Fruit fly (Drosophila melanogaster): ENCODE measurements around the gene CG7564.
A peak's percentile ranks its signal among the peaks of the same experiment; 100 is the strongest.

CG7564 gene

DNA sequence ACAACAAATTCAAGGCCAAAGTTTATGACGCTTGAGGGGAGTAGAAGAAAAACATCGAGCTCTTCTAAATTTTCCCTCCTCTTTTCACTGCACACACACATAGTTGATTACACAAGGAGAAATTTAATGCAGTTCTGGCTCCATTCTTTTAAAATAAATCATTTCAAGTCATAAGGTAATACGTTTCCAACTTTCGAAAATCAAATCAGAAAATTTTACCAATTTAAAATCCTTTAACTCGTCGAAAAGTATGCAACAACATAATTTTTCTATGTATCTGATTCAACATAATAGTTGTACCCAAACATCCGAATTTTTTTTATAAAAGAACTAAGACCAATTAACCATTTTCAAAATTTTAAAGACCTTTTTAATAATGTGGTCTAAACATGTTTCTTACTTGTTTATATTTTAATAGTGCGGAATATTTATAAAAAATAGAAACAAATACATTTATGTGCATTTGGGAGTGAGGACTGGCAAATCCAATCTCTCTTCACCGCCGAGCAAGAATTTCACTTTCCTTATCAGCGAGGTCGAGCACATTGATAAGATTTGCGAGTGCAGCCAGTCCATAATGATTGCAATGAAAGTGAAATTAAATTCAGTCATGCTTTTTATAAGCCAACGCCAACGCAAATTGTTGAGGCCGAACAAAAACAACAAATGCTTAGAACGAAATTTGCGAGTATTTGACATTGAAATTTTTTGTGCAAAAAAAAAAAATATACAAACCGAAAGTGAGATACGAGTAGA lies 7.9 kb upstream of the CG7564 start:
- no peak for TF ChIP-seq CG1620 (GFP tag; optimal IDR thresholded peaks at IDR 0.05)
- TF ChIP-seq CG7101 (tag; optimal IDR thresholded peaks at IDR 0.05) = no peak
- TF ChIP-seq CG7045 (GFP tag; optimal IDR thresholded peaks at IDR 0.05) = no peak
- TF ChIP-seq kay (GFP tag; ENCODE audit: borderline replicate concordance) = no peak
- TF ChIP-seq Crg-1 (GFP tag; optimal IDR thresholded peaks at IDR 0.05) = no peak
- TF ChIP-seq ovo (GFP tag; optimal IDR thresholded peaks at IDR 0.05) = no peak
- TF ChIP-seq cnc (optimal IDR thresholded peaks at IDR 0.05) = no peak
- no peak for TF ChIP-seq Clk (GFP tag; optimal IDR thresholded peaks at IDR 0.05)
- no peak for TF ChIP-seq cic (GFP tag; optimal IDR thresholded peaks at IDR 0.05)
- TF ChIP-seq tj (GFP tag; optimal IDR thresholded peaks at IDR 0.05) = no peak
- TF ChIP-seq Hr96 (GFP tag; optimal IDR thresholded peaks at IDR 0.05) = no peak
- TF ChIP-seq CG33017 (tag; optimal IDR thresholded peaks at IDR 0.05) = no peak
- TF ChIP-seq CG12768 (GFP tag; optimal IDR thresholded peaks at IDR 0.05) = no peak
- no peak for TF ChIP-seq CG14711 (tag; optimal IDR thresholded peaks at IDR 0.05)

DNA sequence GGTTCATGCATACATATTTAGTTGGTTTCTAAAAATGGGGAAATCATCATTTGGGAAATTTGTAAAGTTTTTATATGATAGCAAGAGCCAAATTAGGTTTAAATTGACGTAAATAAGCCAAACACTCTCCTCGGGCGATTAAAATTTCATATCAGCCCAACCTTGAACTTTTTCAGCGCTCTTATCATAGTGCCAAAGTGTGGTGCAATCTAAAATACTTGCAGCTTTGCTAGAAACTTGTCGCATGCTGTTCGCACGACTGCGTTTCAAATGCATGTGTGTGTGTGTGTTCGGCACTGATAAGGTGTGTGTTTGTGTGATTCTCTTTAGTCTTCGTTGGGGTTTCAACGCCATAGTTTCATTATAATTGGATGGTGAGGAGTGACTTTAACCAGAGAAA lies 7.3 kb upstream of the CG7564 start:
- TF ChIP-seq CG12768 (GFP tag; optimal IDR thresholded peaks at IDR 0.05) = no peak
- TF ChIP-seq CG33017 (tag; optimal IDR thresholded peaks at IDR 0.05) = no peak
- TF ChIP-seq Mnt (GFP tag; optimal IDR thresholded peaks at IDR 0.05) = no peak
- no peak for TF ChIP-seq CG11617 (GFP tag; optimal IDR thresholded peaks at IDR 0.05)
- no peak for TF ChIP-seq CG14711 (tag; optimal IDR thresholded peaks at IDR 0.05)
- no peak for TF ChIP-seq cic (GFP tag; optimal IDR thresholded peaks at IDR 0.05)
- no peak for TF ChIP-seq cnc (optimal IDR thresholded peaks at IDR 0.05)
- no peak for TF ChIP-seq CG1620 (GFP tag; optimal IDR thresholded peaks at IDR 0.05)
- no peak for TF ChIP-seq Clk (GFP tag; optimal IDR thresholded peaks at IDR 0.05)
- no peak for TF ChIP-seq tj (GFP tag; optimal IDR thresholded peaks at IDR 0.05)
- no peak for TF ChIP-seq toe (GFP tag; optimal IDR thresholded peaks at IDR 0.05)
- no peak for TF ChIP-seq CG5204 (GFP tag; optimal IDR thresholded peaks at IDR 0.05)
- TF ChIP-seq kay (GFP tag; ENCODE audit: borderline replicate concordance) = no peak
- TF ChIP-seq Crg-1 (GFP tag; optimal IDR thresholded peaks at IDR 0.05) = no peak
- TF ChIP-seq CG7045 (GFP tag; optimal IDR thresholded peaks at IDR 0.05) = no peak
- no peak for TF ChIP-seq Hr96 (GFP tag; optimal IDR thresholded peaks at IDR 0.05)

dm6 chr3L:17513492-17513891 lies 606 bp upstream of the CG7564 start:
- TF ChIP-seq tj (GFP tag; optimal IDR thresholded peaks at IDR 0.05) (no peak), cnc (optimal IDR thresholded peaks at IDR 0.05) (no peak), kay (GFP tag; ENCODE audit: borderline replicate concordance) (no peak), CG7045 (GFP tag; optimal IDR thresholded peaks at IDR 0.05) (no peak), bab1 (GFP tag; optimal IDR thresholded peaks at IDR 0.05) (no peak), Crg-1 (GFP tag; optimal IDR thresholded peaks at IDR 0.05) (no peak), Hr96 (GFP tag; optimal IDR thresholded peaks at IDR 0.05) (no peak), toe (GFP tag; optimal IDR thresholded peaks at IDR 0.05) (no peak), CG5204 (GFP tag; optimal IDR thresholded peaks at IDR 0.05) (no peak), Clk (GFP tag; optimal IDR thresholded peaks at IDR 0.05) (no peak), CG14711 (tag; optimal IDR thresholded peaks at IDR 0.05) (no peak), CG1620 (GFP tag; optimal IDR thresholded peaks at IDR 0.05) (no peak), CG12768 (GFP tag; optimal IDR thresholded peaks at IDR 0.05) (no peak), Mnt (GFP tag; optimal IDR thresholded peaks at IDR 0.05) (no peak), CG7101 (tag; optimal IDR thresholded peaks at IDR 0.05) (no peak)

DNA sequence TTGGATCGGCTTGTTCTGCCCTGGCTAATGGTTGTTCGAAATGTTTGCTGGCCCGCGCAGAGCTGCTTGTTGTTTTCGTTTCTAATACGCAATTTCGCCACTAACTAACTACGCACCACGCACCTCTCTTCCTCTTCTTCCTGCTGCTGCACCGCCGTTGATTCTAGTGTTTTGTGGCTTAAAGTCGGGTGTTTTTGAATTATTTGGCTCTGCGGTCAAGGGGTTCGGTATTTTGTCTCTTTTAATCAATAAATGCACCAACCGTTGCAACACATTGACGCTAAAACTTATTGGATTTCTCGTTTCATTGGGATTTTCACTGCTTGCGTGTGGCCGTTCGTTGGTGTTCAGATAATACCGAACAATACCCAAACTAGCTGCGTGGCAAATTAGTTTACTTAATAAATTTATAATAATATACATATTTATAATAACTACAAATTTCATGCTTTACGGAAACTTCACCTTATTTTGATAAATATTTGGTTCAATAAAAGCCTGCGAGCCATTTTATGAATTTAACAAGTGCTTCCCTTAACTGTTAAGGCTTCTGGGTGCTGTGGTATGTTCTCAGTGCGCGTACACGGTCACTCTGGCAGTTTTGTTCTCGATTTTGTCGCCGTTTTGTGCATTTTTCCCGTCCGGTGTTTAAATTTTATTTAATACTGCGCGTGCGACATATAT lies 15.6 kb downstream of the CG7564 start, which contains the start of the genes Edc3 and Nedd4:
TSS of gene Edc3 (minus strand) at position 351 of the 684 bp plus-strand sequence.
TSS of gene Nedd4 (plus strand) at position 571 of the 684 bp plus-strand sequence.
- TF ChIP-seq bab1 (GFP tag; optimal IDR thresholded peaks at IDR 0.05) (no peak), cic (GFP tag; optimal IDR thresholded peaks at IDR 0.05) (peak; percentile 7), Clk (GFP tag; optimal IDR thresholded peaks at IDR 0.05) (no peak), Crg-1 (GFP tag; optimal IDR thresholded peaks at IDR 0.05) (peak; percentile 23), toe (GFP tag; optimal IDR thresholded peaks at IDR 0.05) (no peak), CG11617 (GFP tag; optimal IDR thresholded peaks at IDR 0.05) (peak; percentile 47), Mnt (GFP tag; optimal IDR thresholded peaks at IDR 0.05) (peak; percentile 52), tj (GFP tag; optimal IDR thresholded peaks at IDR 0.05) (no peak), ovo (GFP tag; optimal IDR thresholded peaks at IDR 0.05) (no peak), CG7101 (tag; optimal IDR thresholded peaks at IDR 0.05) (peak; percentile 36), CG14711 (tag; optimal IDR thresholded peaks at IDR 0.05) (peak; percentile 19), CG33017 (tag; optimal IDR thresholded peaks at IDR 0.05) (no peak), CG5204 (GFP tag; optimal IDR thresholded peaks at IDR 0.05) (no peak), pad (GFP tag; optimal IDR thresholded peaks at IDR 0.05) (no peak), CG1620 (GFP tag; optimal IDR thresholded peaks at IDR 0.05) (no peak), CG7045 (GFP tag; optimal IDR thresholded peaks at IDR 0.05) (peak; percentile 17), kay (GFP tag; ENCODE audit: borderline replicate concordance) (no peak), CG12768 (GFP tag; optimal IDR thresholded peaks at IDR 0.05) (no peak)

DNA sequence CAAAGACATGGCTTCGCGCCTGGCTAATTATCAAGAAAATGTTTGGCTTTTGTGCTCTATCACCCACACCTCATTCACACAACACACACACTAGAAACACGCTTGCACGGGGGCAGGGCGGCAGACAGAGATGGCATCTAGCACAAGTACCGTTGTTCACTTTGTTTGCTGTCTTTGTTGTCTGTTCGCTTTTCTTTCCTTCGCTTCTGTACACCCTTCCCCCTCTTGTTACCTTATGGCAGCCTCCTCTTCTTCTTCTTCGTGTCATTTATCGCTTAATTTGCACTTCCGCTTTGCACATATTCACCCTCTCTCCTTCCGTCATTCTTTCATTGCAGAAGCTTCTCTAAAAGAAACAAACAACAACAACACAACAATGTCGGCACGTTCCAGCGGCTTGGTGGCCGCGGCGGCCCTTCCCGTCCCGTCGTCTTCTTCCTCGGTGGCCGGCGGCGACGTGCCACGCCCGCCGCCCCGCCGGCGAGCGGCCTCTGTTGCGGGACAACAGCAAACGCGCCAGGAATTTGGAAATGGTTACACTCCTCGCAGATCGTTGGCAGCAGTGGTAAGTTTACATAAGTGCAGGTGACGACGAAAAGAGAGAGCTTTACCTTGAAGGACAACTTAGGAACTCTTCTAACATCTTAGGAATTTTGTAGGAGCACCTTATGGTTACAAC lies 16.5 kb downstream of the CG7564 start:
- TF ChIP-seq tj (GFP tag; optimal IDR thresholded peaks at IDR 0.05) (peak; percentile 91), pad (GFP tag; optimal IDR thresholded peaks at IDR 0.05) (peak; percentile 85), cic (GFP tag; optimal IDR thresholded peaks at IDR 0.05) (no peak), CG11617 (GFP tag; optimal IDR thresholded peaks at IDR 0.05) (no peak), Clk (GFP tag; optimal IDR thresholded peaks at IDR 0.05) (no peak), bab1 (GFP tag; optimal IDR thresholded peaks at IDR 0.05) (no peak), CG7101 (tag; optimal IDR thresholded peaks at IDR 0.05) (no peak), CG1620 (GFP tag; optimal IDR thresholded peaks at IDR 0.05) (peak; percentile 15), CG5204 (GFP tag; optimal IDR thresholded peaks at IDR 0.05) (no peak), ovo (GFP tag; optimal IDR thresholded peaks at IDR 0.05) (peak; percentile 89), Crg-1 (GFP tag; optimal IDR thresholded peaks at IDR 0.05) (no peak), CG12768 (GFP tag; optimal IDR thresholded peaks at IDR 0.05) (no peak), CG14711 (tag; optimal IDR thresholded peaks at IDR 0.05) (no peak), CG33017 (tag; optimal IDR thresholded peaks at IDR 0.05) (no peak), Mnt (GFP tag; optimal IDR thresholded peaks at IDR 0.05) (no peak), kay (GFP tag; ENCODE audit: borderline replicate concordance) (no peak), Hr96 (GFP tag; optimal IDR thresholded peaks at IDR 0.05) (no peak), cnc (optimal IDR thresholded peaks at IDR 0.05) (no peak), toe (GFP tag; optimal IDR thresholded peaks at IDR 0.05) (no peak), CG7045 (GFP tag; optimal IDR thresholded peaks at IDR 0.05) (no peak)

Data from whole organism, adult.